Fruit fly (Drosophila melanogaster): ENCODE measurements around the gene CG14535.

Gene CG14535

DNA sequence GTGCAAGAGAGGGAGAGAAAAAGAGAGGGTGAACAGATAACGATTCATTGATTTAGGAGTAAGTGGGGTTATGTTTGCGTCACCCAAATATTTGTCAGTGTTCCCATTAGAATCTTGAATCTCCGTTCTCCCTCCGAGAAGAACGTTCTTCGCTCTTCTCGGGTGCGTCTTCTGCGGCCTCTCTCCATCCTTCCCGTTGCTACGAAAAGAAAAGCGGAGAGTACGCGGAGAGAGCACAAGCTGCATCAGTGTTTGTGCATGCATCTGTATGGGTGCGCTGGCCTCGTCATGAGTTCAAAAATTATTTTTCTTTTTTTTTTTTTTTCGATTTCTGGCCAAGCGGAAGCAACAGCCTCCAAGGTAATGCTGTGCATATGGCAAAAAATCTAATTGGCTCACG lies 26.4 kb downstream of the CG14535 start:
- TF ChIP-seq CTCF (optimal IDR thresholded peaks at IDR 0.05): no peak

DNA sequence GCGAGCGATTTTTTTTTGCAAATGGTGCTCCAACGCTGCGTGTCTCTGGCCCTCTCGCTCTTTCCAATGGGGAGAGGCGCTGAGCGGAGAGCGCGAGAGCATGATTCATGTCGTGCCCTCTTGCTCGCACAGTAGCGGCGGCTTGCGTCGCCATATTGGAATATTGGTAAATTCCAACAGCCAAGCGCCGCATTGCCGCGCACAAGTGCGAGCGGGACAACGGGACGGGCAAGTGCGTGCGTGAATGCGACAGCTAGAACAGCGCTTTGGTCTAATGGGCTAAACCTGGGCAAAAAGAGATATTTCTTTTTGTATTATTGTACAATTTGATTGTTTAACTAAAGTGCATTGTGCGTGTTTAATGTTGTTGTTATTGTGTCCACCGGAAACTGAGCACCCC lies 27.0 kb downstream of the CG14535 start:
- peak; percentile 22 to 60 for TF ChIP-seq CTCF (optimal IDR thresholded peaks at IDR 0.05)
- TF ChIP-seq CG8478 (optimal IDR thresholded peaks at IDR 0.05): no peak

DNA sequence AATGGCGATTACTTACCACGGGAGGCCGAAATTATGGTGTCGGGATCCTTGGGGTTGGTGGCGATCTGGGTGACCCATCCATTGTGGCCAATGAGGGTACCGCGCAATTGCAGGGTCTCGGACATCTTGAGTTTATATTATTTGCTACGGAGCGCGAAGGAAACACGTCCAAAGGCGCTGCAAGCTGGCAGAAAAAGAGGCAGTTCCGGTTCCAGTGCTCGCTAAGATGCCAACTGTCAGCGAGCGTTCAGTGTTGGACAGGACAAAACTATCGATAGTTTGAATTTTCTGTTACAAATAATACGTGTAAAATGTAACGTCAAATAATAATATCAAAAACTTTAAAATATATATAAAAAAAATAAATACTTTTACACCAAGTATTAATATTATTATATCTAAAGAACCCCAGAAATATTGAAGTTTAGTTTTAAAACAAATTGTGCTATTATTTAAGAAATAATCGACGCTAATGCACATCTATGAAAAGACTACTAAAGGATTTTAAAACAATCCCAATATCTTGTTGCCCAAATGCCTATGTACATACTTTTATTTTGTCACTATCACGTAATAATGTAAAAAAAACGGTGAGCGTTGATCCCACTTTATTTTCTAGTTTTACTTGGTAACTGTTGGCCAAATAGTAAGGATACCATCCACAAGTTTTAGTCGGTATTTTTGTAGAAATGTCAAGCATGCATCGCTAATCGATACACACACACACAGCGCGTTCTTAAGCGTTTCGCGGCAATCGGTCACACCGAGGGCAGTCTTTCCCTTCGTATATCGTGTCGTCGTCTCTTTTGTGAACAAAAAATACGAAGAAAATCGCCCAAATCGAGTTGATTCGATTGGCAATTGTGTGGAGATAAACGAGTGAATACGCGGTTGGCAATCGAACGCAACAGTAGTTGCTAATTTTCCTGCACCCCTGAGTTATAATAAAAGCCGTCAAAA lies 27.9 kb downstream of the CG14535 start, which contains the start of the genes Rack1 and mts:
Gene Rack1 (minus strand): TSS at position 271 of the 960 bp plus-strand sequence.
Gene mts (plus strand): TSS at position 606 of the 960 bp plus-strand sequence.
- no peak for TF ChIP-seq CG8478 (optimal IDR thresholded peaks at IDR 0.05)
- TF ChIP-seq CTCF (optimal IDR thresholded peaks at IDR 0.05): peak in 1 of 2 experiments; percentile 22

DNA sequence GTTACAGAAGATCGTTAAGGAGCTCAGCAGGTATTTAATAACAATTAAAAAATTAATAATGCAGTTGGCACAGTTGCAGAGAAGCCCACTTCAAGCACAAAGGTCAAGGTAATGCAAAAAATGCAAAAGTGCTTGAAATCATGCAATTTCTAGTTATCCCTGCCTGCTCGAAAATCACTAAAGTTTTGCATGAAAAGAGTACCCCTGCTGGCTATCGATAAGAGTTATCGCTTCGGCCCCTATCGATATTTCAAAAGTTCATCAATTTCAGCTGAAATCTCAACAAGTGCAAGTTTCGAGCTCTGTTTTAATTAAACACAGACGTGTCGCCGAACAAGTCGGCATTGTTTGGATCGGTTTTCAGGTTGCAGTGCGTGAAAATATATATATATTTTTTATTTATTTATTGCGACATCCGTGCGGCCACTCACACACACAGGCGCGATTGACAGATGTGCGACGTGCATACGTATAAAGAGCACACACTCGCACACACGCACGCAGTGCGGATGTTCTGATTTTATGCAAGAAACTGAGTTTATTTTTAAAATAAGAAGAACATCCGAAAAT lies 33.9 kb downstream of the CG14535 start:
- no peak for TF ChIP-seq CTCF (optimal IDR thresholded peaks at IDR 0.05)
- no peak for TF ChIP-seq CG8478 (optimal IDR thresholded peaks at IDR 0.05)

DNA sequence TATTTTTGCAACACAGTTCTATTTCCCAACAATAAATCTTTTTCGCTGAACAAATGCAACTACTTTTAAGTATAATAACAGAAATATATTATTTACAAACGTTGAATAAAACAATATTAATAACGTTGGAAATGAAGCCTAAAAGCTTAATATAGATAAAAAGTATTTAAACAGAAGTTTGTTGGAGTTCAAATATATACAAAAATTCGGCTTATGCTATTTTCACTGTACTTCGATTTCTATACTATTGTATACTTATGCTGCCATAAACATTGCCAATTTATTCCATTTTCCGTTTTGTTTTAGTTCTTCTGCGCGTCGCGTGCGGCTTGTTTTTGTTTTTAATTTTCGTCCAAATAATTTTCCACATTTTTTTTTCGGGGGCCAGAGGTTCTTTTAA lies 34.4 kb downstream of the CG14535 start, which contains the start of gene CG7115:
Gene CG7115 (plus strand): TSS at position 301 of the 400 bp plus-strand sequence.
- TF ChIP-seq CTCF (optimal IDR thresholded peaks at IDR 0.05) (no peak), CG8478 (optimal IDR thresholded peaks at IDR 0.05) (no peak)

DNA sequence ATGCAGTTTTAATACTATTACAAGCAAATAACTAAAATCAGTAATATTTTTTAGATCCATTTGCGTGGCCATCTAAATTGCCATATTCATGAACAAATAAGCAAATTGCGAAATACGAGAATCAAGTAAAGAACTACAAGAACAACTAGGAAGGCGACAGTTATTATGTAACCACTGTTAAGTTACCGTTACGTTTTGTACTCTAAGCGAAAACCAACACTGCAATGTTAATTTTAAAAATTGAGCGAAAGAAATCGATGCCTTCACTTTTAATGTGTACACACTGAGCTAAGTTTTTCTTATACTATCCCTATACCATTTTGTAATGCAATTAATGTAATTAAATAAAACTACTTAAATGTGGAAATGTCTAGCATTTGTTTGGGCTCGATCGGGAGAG lies 34.9 kb downstream of the CG14535 start:
- TF ChIP-seq CG8478 (optimal IDR thresholded peaks at IDR 0.05) (no peak), CTCF (optimal IDR thresholded peaks at IDR 0.05) (no peak)

DNA sequence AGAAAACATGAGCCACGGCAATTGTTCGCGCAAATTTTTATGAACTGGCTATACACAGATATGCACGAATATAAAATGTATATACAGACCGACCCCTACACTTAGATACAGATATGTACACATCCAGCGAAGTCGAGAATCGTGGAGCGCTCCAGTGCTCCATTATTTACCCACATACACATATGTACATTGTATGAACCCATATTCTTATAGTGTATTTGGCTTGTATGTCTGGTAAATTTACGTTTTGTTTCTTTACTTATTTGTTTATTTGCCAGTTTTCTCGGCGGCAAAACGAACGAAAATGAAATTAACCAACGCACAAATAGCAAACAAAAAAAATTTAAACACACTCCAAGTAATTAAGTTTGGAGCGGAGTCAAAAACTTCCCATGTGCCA lies 41.9 kb downstream of the CG14535 start:
- TF ChIP-seq CG8478 (optimal IDR thresholded peaks at IDR 0.05) (no peak), CTCF (optimal IDR thresholded peaks at IDR 0.05) (no peak)

DNA sequence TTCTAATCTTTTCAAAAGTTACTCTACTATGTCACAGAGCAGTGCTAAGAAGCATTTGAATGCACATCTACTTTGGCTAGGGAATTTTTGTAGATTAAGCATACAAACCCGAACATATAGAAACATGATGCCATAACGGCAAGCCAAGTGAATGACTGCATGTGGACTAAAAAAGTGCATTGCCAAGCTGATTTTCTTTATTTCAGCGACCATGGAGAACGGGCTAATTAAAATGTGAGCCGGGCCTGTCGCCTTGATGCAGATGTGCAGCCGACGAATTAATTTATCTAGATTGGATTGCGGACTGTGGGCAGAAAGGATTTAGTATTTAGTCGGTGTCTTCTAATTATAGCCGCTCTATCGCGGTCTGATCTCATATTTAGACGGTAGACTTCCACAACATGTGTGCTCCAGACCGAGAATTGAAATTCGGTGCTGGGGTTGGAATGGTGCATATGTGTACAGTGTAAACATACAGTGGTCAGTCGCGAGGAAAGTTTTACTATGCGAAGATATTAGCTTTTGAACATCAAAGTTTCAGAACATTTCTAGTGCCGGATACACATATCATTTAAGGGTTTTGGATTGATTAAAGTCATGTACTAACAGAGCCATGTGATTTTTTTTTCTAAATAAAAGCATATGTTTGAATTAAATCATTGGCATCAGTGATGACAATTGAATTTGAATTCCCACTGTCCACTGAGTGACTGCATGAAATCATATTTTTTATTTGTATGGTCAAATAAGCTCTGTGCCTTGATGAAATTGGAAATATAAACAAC lies 42.5 kb downstream of the CG14535 start:
- TF ChIP-seq CTCF (optimal IDR thresholded peaks at IDR 0.05): no peak
- no peak for TF ChIP-seq CG8478 (optimal IDR thresholded peaks at IDR 0.05)

DNA sequence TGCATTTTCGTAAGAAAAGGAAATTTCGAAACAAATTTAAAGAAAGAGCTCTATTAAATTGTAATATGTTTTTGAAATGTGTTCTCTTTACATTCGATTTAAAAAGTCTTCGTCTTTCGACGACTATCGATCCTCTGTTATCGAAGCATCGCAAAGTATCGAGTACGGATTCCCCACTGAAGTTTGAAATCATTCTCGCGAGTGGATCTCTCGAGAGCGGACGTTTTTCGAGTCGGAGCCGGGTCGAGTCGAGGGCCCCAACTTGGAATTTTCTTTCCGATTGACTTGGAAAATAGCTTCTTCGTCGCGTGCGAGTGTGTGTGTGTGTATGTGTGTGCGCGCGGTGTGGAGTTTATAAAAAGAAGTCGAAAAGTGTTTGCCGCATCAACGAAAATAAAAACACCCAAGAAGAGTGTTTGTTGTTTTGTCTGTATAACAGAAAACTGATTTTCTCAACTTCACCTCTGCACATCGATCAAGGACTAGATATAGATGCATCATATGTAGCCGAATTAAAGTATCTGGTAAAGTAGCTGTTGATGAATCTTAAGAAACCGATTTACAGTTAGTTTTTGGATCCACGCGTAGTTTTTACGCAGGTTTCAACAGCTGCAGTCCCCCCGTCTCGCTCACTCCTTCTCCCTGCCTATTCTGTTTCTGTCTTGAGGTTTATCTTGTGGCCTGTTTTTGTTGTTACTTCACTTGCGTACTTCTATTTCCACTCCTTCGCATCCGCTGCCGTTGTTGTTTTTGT lies 43.8 kb downstream of the CG14535 start, which contains the start of gene LanB1:
Gene LanB1 (plus strand): TSS at position 190 of the 754 bp plus-strand sequence.
- TF ChIP-seq CG8478 (optimal IDR thresholded peaks at IDR 0.05): no peak
- TF ChIP-seq CTCF (optimal IDR thresholded peaks at IDR 0.05): no peak

DNA sequence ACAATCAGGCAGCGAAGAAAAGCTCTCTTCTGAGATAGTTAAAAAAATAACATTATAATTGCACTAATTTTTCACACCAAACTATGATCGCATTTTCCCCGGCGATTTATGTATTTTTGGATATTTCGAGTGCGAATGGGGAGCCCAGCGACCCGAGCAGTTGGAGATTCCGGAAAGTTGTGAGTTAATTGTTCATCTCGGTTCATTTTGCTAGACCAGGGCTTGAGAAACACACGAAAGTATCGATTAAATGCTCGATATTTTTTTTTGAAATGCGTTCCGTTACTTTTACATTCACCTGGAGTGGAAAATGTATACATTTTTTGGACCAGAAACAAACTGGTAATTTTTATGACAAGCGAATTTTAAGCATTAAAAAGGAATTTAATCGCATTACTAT lies 44.8 kb downstream of the CG14535 start, which contains the start of gene Cdc14:
Gene Cdc14 (minus strand): TSS at position 185 of the 400 bp plus-strand sequence.
- TF ChIP-seq CTCF (optimal IDR thresholded peaks at IDR 0.05): peak in 1 of 2 experiments; percentile 1
- no peak for TF ChIP-seq CG8478 (optimal IDR thresholded peaks at IDR 0.05)

DNA sequence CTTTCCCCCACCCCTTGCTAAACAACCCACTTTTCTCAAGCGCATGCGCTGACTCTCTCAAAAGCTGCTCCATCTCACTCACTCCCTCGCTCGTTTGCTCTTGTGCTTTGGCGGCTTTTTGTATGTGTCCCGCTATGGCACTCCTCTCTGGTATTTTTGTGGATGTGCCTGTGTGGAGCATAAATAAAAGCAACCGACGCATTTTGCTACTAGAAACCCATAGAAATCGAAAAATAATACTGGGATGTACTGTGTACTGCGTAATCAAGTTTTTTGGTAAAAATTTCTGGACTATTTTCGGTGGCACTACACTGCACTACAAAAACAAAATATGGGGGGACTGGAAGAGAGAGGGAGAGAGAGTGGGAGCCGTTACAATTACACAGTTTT lies 45.6 kb downstream of the CG14535 start:
- TF ChIP-seq CTCF (optimal IDR thresholded peaks at IDR 0.05) (no peak), CG8478 (optimal IDR thresholded peaks at IDR 0.05) (no peak)

DNA sequence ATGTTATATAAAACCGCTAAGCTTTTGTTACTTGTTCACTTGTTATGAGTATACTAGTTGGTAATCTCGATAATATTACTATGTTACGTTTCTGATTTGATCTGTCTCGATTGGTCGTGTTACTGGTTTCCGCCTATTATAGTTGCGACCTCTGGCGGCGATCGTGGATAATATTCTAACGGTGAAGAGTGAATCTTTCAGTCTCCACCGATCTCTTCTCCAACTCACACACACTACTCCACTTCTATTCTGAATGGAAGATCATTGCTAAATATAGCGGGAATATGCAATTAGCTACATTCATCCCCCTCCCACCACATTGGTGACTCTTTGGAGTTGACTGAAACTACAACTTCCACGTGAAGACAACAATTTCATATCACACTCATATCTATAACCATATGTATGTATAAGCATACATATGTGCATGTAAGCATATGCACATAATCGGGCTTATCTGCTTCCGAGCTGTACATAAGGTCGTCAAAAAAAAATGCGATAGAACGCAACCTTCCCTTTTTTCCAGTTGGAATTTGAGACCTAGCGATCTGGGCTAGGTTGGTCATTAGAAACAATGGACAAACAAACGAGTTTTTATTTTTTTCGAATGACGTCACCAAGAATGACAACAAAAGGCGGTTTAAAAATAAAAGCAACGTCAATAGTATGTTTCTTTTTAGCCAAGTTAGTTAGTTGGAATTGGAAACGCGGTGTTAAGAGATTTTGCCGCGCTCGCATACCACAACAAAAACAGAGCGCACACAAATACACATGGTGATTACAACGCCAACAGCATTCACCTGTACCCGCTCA lies 46.2 kb downstream of the CG14535 start:
- TF ChIP-seq CG8478 (optimal IDR thresholded peaks at IDR 0.05): no peak
- peak; percentile 73 to 76 for TF ChIP-seq CTCF (optimal IDR thresholded peaks at IDR 0.05)

DNA sequence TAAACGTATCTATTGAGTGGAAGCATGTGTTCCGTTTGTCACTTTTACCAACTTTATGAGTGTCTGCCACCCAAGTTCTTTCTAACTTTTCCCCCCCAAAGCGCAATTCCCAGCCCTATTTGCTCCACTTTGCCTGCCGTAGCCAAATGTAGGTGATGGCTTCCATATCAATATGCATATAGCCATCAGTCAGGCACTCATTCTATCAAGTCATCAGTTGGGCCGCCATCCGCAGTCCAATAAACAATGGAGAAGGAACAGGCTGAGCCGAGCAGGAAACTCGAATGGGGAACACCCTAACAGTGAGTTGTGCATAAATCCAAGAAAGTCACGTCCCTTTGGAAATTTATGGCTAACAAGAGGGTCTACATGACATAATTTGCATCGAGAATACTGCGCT lies 47.7 kb downstream of the CG14535 start:
- TF ChIP-seq CTCF (optimal IDR thresholded peaks at IDR 0.05) (no peak), CG8478 (optimal IDR thresholded peaks at IDR 0.05) (no peak)
